Fruit fly (Drosophila melanogaster): Measurements from ENCODE around the gene b.
A peak's percentile ranks its signal among the peaks of the same experiment; 100 is the strongest.

dm6 chr2L:13784155-13784681 is 36.8 kb upstream of the b start, which contains the start of gene CG16890:
- TF ChIP-seq CG6854 (GFP tag; optimal IDR thresholded peaks at IDR 0.05) (no peak), CG3032 (tag; optimal IDR thresholded peaks at IDR 0.05) (no peak), CG32006 (GFP tag; optimal IDR thresholded peaks at IDR 0.05) (no peak), Sox14 (GFP tag; optimal IDR thresholded peaks at IDR 0.05) (peak; percentile 2), Gug (GFP tag; IDR thresholded peaks at IDR 0.05) (no peak)
